Worm (Caenorhabditis elegans) whole organism, L4/young adult: Measurements from ENCODE around the gene ugt-8.

Experiments
- W03F9.2 ChIP-seq: fragments of 150-350 bp; optimal IDR thresholded peaks from 2 replicates; lab custom pipeline; 2014; ENCODE audit warnings: missing biosample characterization, missing genetic modification characterization
- dao-5 ChIP-seq: sonication (generic microtip); optimal IDR thresholded peaks from 2 replicates; lab custom pipeline; 2016; ENCODE audit warnings: missing genotype, missing genetic modification characterization, moderate library complexity, missing compliant biosample characterization
- him-1 ChIP-seq: sonication (generic microtip); optimal IDR thresholded peaks from 2 replicates; lab custom pipeline; 2016; ENCODE audit warnings: missing genotype, missing genetic modification reagents, missing genetic modification characterization, missing compliant biosample characterization

DNA sequence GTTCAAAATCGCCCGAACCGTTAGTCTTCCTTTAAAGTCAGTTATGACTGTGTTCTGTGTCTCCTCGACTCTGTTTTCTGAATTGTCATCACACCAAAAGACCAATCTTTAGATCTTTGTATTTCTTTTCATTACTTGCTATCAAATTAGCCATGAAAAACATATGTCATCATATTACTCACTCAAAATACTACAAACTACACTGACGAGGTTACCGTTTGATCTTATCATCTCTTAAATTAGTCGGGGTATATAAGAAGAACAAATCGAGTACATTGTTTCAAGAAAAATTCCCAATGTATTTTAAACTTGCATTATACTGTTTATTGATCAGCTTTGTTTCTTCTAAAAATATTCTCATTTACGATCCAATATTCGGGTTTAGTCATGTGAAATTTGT lies 4.9 kb downstream of the ugt-8 start, which contains the start of gene ugt-13:
- TF ChIP-seq him-1 (tag; lab: Kevin White, UChicago) = no peak
- TF ChIP-seq W03F9.2 (tag; lab: Kevin White, UChicago) = no peak
- no peak for TF ChIP-seq dao-5 (tag; lab: Kevin White, UChicago)
